Fruit fly (Drosophila melanogaster): ENCODE measurements around the gene Cyp4e3.

The Cyp4e3 gene

DNA sequence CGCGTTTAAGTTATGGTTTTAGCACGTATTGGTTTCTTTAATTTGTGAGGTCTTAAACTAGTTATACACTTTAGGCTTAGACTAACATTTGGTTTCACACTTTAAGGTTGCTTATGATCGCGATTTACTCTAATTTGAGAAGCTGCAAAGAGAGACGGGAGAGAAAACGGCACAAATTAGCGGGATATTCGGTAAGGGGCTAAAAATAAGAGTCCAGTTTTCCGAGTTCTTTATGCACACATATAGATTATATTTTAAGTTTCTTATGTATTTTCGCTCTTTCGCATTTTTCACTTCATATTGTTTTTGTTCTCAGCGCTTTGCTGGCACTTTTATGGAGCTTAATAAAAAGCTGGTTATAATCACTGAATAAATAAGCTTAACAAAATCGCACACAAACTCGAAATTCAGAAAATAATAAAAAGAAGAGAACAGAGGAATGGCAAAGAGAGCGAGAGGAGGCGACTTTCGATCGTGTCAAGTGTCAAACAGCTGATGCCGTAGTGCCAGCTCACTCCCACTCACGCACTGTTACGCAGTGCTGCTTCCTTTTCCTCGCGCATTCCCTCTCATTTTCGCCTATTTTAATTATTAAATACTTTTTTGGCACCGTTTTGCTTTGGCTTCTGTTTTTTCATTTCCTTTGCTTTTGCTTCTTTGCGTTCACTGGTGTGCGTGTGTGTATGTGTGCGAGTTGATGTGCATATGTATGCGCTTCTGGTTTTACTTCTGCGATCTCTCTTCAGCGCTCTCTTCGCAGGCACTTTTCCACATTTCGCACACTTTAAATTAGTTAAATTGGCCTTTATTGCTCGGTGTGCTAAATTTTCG, 51.6 kb downstream of the Cyp4e3 start (continued):
- no peak for TF ChIP-seq hkb (optimal IDR thresholded peaks at IDR 0.05)
- TF ChIP-seq hkb (GFP tag; IDR thresholded peaks at IDR 0.05), result peak; percentile 18; the same call in 1 of the 2 replicates
- TF ChIP-seq Sox100B (GFP tag; optimal IDR thresholded peaks at IDR 0.05), result no peak
- no peak for TF ChIP-seq Fer2 (tag; optimal IDR thresholded peaks at IDR 0.05)
- TF ChIP-seq CG17568 (GFP tag; optimal IDR thresholded peaks at IDR 0.05), result peak; percentile 17
- no peak for TF ChIP-seq usp (GFP tag; optimal IDR thresholded peaks at IDR 0.05)
- TF ChIP-seq HmgZ (tag; optimal IDR thresholded peaks at IDR 0.05), result peak; percentile 30
- no peak for TF ChIP-seq pzg (GFP tag; optimal IDR thresholded peaks at IDR 0.05)
- TF ChIP-seq CG12744 (GFP tag; optimal IDR thresholded peaks at IDR 0.05), result no peak
- no peak for TF ChIP-seq Ssrp (tag; optimal IDR thresholded peaks at IDR 0.05)
- TF ChIP-seq CG34224 (GFP tag; IDR thresholded peaks at IDR 0.05; ENCODE audit: partially characterized antibody), result no peak
- no peak for TF ChIP-seq CG32772 (GFP tag; IDR thresholded peaks at IDR 0.05)
- no peak for TF ChIP-seq sr (GFP tag; IDR thresholded peaks at IDR 0.05)
- TF ChIP-seq CG14050 (GFP tag; IDR thresholded peaks at IDR 0.05), result no peak
- no peak for TF ChIP-seq pros (GFP tag; optimal IDR thresholded peaks at IDR 0.05)
- no peak for TF ChIP-seq CG15601 (tag; optimal IDR thresholded peaks at IDR 0.05)
- no peak for TF ChIP-seq zen2 (GFP tag; IDR thresholded peaks at IDR 0.05; ENCODE audit: partially characterized antibody)
- TF ChIP-seq lola (GFP tag; optimal IDR thresholded peaks at IDR 0.05), result peak in 1 of 3 experiments; percentile 29
- no peak for TF ChIP-seq stwl (tag; optimal IDR thresholded peaks at IDR 0.05)
- TF ChIP-seq eve (GFP tag; optimal IDR thresholded peaks at IDR 0.05), result peak in 1 of 2 experiments; percentile 48
- TF ChIP-seq B-H2 (GFP tag; optimal IDR thresholded peaks at IDR 0.05), result no peak
- TF ChIP-seq PHDP (tag; optimal IDR thresholded peaks at IDR 0.05), result peak; percentile 13
- no peak for TF ChIP-seq gfzf (GFP tag; optimal IDR thresholded peaks at IDR 0.05)
- TF ChIP-seq tup (GFP tag; optimal IDR thresholded peaks at IDR 0.05), result no peak
- no peak for TF ChIP-seq gem (tag; optimal IDR thresholded peaks at IDR 0.05)
- TF ChIP-seq ttk (GFP tag; IDR thresholded peaks at IDR 0.05), result no peak
- TF ChIP-seq CG1603 (tag; optimal IDR thresholded peaks at IDR 0.05), result no peak
- TF ChIP-seq Neu2 (GFP tag; optimal IDR thresholded peaks at IDR 0.05; ENCODE audit: borderline replicate concordance), result no peak
- no peak for TF ChIP-seq D19B (GFP tag; optimal IDR thresholded peaks at IDR 0.05)
- TF ChIP-seq CG13775 (GFP tag; optimal IDR thresholded peaks at IDR 0.05), result no peak
- 0 out of 4 replicates have a peak, but pooled peaks have one; percentile 71 for TF ChIP-seq chinmo (GFP tag; IDR thresholded peaks at IDR 0.05; ENCODE audit: partially characterized antibody)
- peak; percentile 23 for TF ChIP-seq cad (GFP tag; optimal IDR thresholded peaks at IDR 0.05)
- no peak for TF ChIP-seq ash1 (GFP tag; optimal IDR thresholded peaks at IDR 0.05)
- no peak for TF ChIP-seq Hr39 (optimal IDR thresholded peaks at IDR 0.05)
- TF ChIP-seq CG10543 (GFP tag; optimal IDR thresholded peaks at IDR 0.05), result peak; percentile 32
- TF ChIP-seq CG9932 (GFP tag; IDR thresholded peaks at IDR 0.05), result no peak
- TF ChIP-seq CG11560 (tag; IDR thresholded peaks at IDR 0.05), result no peak
- TF ChIP-seq kay (GFP tag; optimal IDR thresholded peaks at IDR 0.05), result no peak
- TF ChIP-seq CG17802 (tag; optimal IDR thresholded peaks at IDR 0.05), result no peak
- TF ChIP-seq br (optimal IDR thresholded peaks at IDR 0.05), result no peak
- TF ChIP-seq CG11723 (GFP tag; optimal IDR thresholded peaks at IDR 0.05), result no peak
- TF ChIP-seq p53 (GFP tag; optimal IDR thresholded peaks at IDR 0.05), result no peak
- no peak for TF ChIP-seq Doc3 (GFP tag; IDR thresholded peaks at IDR 0.05; ENCODE audit: partially characterized antibody)
- no peak for TF ChIP-seq tna (GFP tag; IDR thresholded peaks at IDR 0.05; ENCODE audit: partially characterized antibody)
- peak; percentile 67 for TF ChIP-seq sens (GFP tag)
- TF ChIP-seq slp2 (GFP tag; optimal IDR thresholded peaks at IDR 0.05), result no peak
- no peak for TF ChIP-seq repo (GFP tag; optimal IDR thresholded peaks at IDR 0.05)
- TF ChIP-seq pfk (GFP tag; optimal IDR thresholded peaks at IDR 0.05), result no peak
- peak; percentile 7 for TF ChIP-seq nau (GFP tag; optimal IDR thresholded peaks at IDR 0.05)

Measured in whole organism, embryonic.